Fruit fly (Drosophila melanogaster): ENCODE data around the gene Wnt5.

Gene Wnt5

DNA sequence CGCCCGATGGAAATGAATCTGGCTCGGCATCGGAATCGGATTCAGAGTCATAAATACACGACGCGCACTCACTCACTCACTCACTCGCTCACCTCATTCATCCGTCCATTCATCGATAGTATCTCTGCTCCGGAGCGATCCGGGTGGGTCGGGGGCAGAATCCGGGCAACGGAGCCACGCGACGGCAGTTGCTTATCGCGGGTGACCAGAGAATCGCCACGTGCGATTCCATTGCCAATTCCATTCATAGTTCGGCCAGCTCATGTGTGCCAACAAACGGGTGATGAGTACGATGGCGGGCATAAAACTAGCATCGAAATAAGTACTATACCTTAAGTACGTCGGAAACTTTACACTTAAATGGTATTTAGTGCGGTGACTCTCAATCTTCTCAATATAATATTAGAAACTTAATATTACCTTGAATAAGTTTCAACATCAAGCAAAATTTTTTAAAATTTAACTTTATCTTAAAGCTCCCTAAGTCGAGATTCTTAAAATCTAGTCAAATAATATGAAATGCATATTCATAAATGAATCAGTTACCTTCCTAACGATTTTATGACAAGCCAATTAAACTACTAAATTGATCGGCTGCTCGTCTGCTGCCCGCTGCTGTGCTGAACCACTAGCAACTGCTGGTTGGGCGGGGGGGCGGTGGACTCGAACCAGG is 19.5 kb upstream of the Wnt5 start (continued):
- TF ChIP-seq onecut (GFP tag; IDR thresholded peaks at IDR 0.05) (0 out of 2 replicates have a peak, but pooled peaks have one; percentile 20), scrt (GFP tag; optimal IDR thresholded peaks at IDR 0.05) (no peak), mld (GFP tag; IDR thresholded peaks at IDR 0.05; ENCODE audit: partially characterized antibody) (no peak), cad (GFP tag; optimal IDR thresholded peaks at IDR 0.05) (no peak), zen2 (GFP tag; IDR thresholded peaks at IDR 0.05; ENCODE audit: partially characterized antibody) (no peak), CG2129 (GFP tag; IDR thresholded peaks at IDR 0.05; ENCODE audit: partially characterized antibody) (no peak), CG4424 (GFP tag; optimal IDR thresholded peaks at IDR 0.05) (peak; percentile 66), repo (GFP tag; optimal IDR thresholded peaks at IDR 0.05) (no peak), Xrp1 (GFP tag; IDR thresholded peaks at IDR 0.05) (peak; percentile 60), CG18011 (GFP tag; optimal IDR thresholded peaks at IDR 0.05) (no peak), Six4 (GFP tag; optimal IDR thresholded peaks at IDR 0.05) (no peak), so (GFP tag; IDR thresholded peaks at IDR 0.05) (no peak), CG8388 (GFP tag; optimal IDR thresholded peaks at IDR 0.05) (peak; percentile 48), Adf1 (GFP tag; IDR thresholded peaks at IDR 0.05) (no peak), jing (GFP tag; optimal IDR thresholded peaks at IDR 0.05) (no peak), shn (GFP tag; optimal IDR thresholded peaks at IDR 0.05) (no peak), lab (GFP tag; optimal IDR thresholded peaks at IDR 0.05) (peak; percentile 45), twi (tag; optimal IDR thresholded peaks at IDR 0.05) (no peak), CG17328 (GFP tag; IDR thresholded peaks at IDR 0.05) (no peak), CG1529 (GFP tag; optimal IDR thresholded peaks at IDR 0.05) (no peak), CG14441 (GFP tag; IDR thresholded peaks at IDR 0.05) (no peak), ATbp (GFP tag; optimal IDR thresholded peaks at IDR 0.05) (peak; percentile 28), CG13123 (GFP tag; optimal IDR thresholded peaks at IDR 0.05) (no peak), prd (optimal IDR thresholded peaks at IDR 0.05) (no peak), prd (GFP tag; IDR thresholded peaks at IDR 0.05) (peak; percentile 45; the same call in 1 of the 3 replicates), Deaf1 (tag; optimal IDR thresholded peaks at IDR 0.05) (no peak), her (GFP tag; optimal IDR thresholded peaks at IDR 0.05) (no peak), HLH3B (GFP tag; IDR thresholded peaks at IDR 0.05) (no peak), nom (GFP tag; optimal IDR thresholded peaks at IDR 0.05) (no peak), pfk (GFP tag; optimal IDR thresholded peaks at IDR 0.05) (no peak), CG2875 (GFP tag; optimal IDR thresholded peaks at IDR 0.05) (no peak), sens (GFP tag) (peak; percentile 84), NC2β (GFP tag; optimal IDR thresholded peaks at IDR 0.05) (no peak), CG17568 (GFP tag; optimal IDR thresholded peaks at IDR 0.05) (no peak), CG13894 (tag; optimal IDR thresholded peaks at IDR 0.05) (no peak), Dek (tag; optimal IDR thresholded peaks at IDR 0.05) (no peak), CG14667 (GFP tag; IDR thresholded peaks at IDR 0.05) (0 out of 2 replicates have a peak, but pooled peaks have one; percentile 8), stc (GFP tag; IDR thresholded peaks at IDR 0.05) (no peak), Bgb (GFP tag; IDR thresholded peaks at IDR 0.05; ENCODE audit: partially characterized antibody) (no peak), eyg (GFP tag; optimal IDR thresholded peaks at IDR 0.05) (no peak), fd3F (GFP tag; optimal IDR thresholded peaks at IDR 0.05) (no peak), CG34422 (GFP tag; IDR thresholded peaks at IDR 0.05) (no peak), CG18476 (GFP tag; optimal IDR thresholded peaks at IDR 0.05) (peak; percentile 10), CG7786 (GFP tag; optimal IDR thresholded peaks at IDR 0.05) (no peak), otp (GFP tag; IDR thresholded peaks at IDR 0.05) (no peak), CG9437 (GFP tag; optimal IDR thresholded peaks at IDR 0.05) (peak; percentile 42), Fer1 (GFP tag; optimal IDR thresholded peaks at IDR 0.05) (peak; percentile 54), amos (GFP tag; IDR thresholded peaks at IDR 0.05; ENCODE audit: partially characterized antibody) (no peak), CG4360 (GFP tag; IDR thresholded peaks at IDR 0.05) (no peak), CG16863 (GFP tag; optimal IDR thresholded peaks at IDR 0.05) (no peak)

Data from whole organism, embryonic.